Fruit fly (Drosophila melanogaster): ENCODE results near the gene knk.

DNA sequence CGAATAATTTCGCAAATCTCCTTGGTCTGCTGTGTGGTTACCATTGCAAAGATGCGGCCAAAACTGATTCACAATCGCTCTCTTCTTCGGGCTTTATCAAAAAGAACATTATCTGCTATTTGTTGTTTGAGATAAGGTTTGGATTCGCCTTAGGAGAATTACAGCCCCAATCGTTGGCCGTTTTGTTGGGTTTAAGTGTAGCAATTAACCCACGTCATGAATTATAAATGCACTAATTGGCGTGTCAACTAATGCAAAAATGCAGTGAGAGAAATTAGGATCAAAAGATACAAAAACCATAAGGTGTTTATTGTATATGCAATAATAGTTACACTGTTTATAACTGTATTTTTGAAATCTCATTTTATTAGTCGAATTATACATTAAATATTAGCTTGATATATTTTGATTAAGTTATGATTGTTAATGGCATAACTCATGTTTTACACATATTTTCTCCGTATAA, 50.1 kb downstream of the knk start, which contains the start of gene Alp13:
- no peak for TF ChIP-seq Pif1B (GFP tag; optimal IDR thresholded peaks at IDR 0.05)
- no peak for TF ChIP-seq CG17806 (tag; optimal IDR thresholded peaks at IDR 0.05)
- TF ChIP-seq CG13204 (GFP tag; optimal IDR thresholded peaks at IDR 0.05), result no peak
- no peak for TF ChIP-seq Snoo (tag; optimal IDR thresholded peaks at IDR 0.05)
- no peak for TF ChIP-seq CG14655 (GFP tag; optimal IDR thresholded peaks at IDR 0.05)
- no peak for TF ChIP-seq D1 (tag; optimal IDR thresholded peaks at IDR 0.05)
- TF ChIP-seq CG15710 (tag; optimal IDR thresholded peaks at IDR 0.05), result no peak
- TF ChIP-seq Pif1A (GFP tag; optimal IDR thresholded peaks at IDR 0.05), result no peak
- TF ChIP-seq EcR (GFP tag; optimal IDR thresholded peaks at IDR 0.05), result no peak

Data from whole organism, pupa.